Fruit fly (Drosophila melanogaster) S2 (cell line): ENCODE data around the gene RNF220.

Experiments
- CG8478 ChIP-seq: fragments of >200 bp; optimal IDR thresholded peaks from 2 replicates; lab custom pipeline; 2018
- CTCF ChIP-seq, 2 experiments: fragments of >200 bp; optimal IDR thresholded peaks; 2 replicates each; lab custom pipeline; 2018

DNA sequence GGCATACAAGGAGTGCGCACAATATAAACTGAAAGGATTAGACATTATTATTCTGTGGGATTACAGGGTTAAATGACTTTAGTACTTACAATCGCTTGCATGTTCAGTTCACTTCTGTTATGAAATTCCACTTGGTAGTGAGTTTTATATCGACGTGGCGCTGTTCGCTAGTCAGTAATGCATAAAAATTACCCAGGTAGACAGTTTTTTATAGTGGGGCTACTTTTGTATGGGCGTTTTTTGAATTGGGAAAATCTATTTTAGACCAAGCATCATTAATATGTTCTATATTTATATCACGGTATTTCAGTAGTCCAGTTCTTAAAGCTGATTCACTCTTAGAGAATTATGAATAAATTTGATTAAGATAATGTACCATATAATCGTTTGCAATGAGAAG lies 45.5 kb upstream of the RNF220 start, which contains the start of gene CG43095:
- TF ChIP-seq CG8478 (lab: Kevin White, UChicago) (no peak), CTCF (optimal IDR thresholded peaks at IDR 0.05; lab: Kevin White, UChicago) (no peak)
